Worm (Caenorhabditis elegans) whole organism, young adult: ENCODE results near the gene C55C3.7.

Source experiments
- B0261.1 ChIP-seq: sonication (generic microtip); optimal IDR thresholded peaks from 2 replicates; lab custom pipeline; 2016; ENCODE audit warnings: mild to moderate bottlenecking, missing genetic modification characterization, moderate library complexity, missing compliant biosample characterization
- D2030.7 ChIP-seq: fragments of 200-800 bp; sonication (Bioruptor generic); IDR thresholded peaks from 2 replicates; pipeline ENCODE4 v1.3.6; 2022; ENCODE audit warnings: missing genetic modification reagents, missing genetic modification characterization, missing compliant biosample characterization
- F22D6.2 ChIP-seq: sonication (generic microtip); optimal IDR thresholded peaks from 2 replicates; lab custom pipeline; 2016; ENCODE audit warnings: mild to moderate bottlenecking, missing genetic modification characterization, missing compliant biosample characterization
- F23B12.7 ChIP-seq: sonication (generic microtip); optimal IDR thresholded peaks from 2 replicates; lab custom pipeline; 2017; ENCODE audit warnings: missing genetic modification characterization, mild to moderate bottlenecking, missing compliant biosample characterization, antibody characterized with exemption, moderate library complexity; ENCODE audit not compliant: insufficient read depth
- F33H1.4 ChIP-seq: fragments of 200-800 bp; sonication (Bioruptor generic); IDR thresholded peaks from 2 replicates; pipeline ENCODE4 v1.3.6; 2022; ENCODE audit warnings: missing genetic modification reagents, missing genetic modification characterization, missing compliant biosample characterization
- F49E8.2 ChIP-seq: sonication (generic microtip); optimal IDR thresholded peaks from 3 replicates; lab custom pipeline; 2017; ENCODE audit warnings: missing genetic modification characterization, mild to moderate bottlenecking, missing compliant biosample characterization, antibody characterized with exemption, moderate library complexity; ENCODE audit not compliant: insufficient read depth
- F57A8.1 ChIP-seq: fragments of 200-800 bp; sonication (Bioruptor generic); optimal IDR thresholded peaks from 2 replicates; lab custom pipeline; 2018; ENCODE audit warnings: mild to moderate bottlenecking, missing genetic modification characterization, moderate library complexity, missing compliant biosample characterization
- F57C9.4 ChIP-seq: sonication (generic microtip); optimal IDR thresholded peaks from 2 replicates; lab custom pipeline; 2017; ENCODE audit warnings: mild to moderate bottlenecking, missing genetic modification characterization, missing compliant biosample characterization
- K11D2.4 ChIP-seq: fragments of 200-800 bp; sonication (Bioruptor generic); IDR thresholded peaks from 2 replicates; pipeline ENCODE4 v1.3.6; 2022; ENCODE audit warnings: missing genetic modification reagents, missing genetic modification characterization, missing compliant biosample characterization
- T07F8.4 ChIP-seq: sonication (generic microtip); optimal IDR thresholded peaks from 2 replicates; lab custom pipeline; 2016; ENCODE audit warnings: mild to moderate bottlenecking, missing genetic modification characterization, moderate library complexity, missing compliant biosample characterization
- attf-3 ChIP-seq: fragments of 200-800 bp; sonication (Bioruptor generic); conservative IDR thresholded peaks from 2 replicates; pipeline ENCODE4 v1.3.6; 2022; ENCODE audit warnings: missing genetic modification reagents, missing genetic modification characterization, missing compliant biosample characterization
- attf-6 ChIP-seq: fragments of 200-800 bp; sonication (Bioruptor generic); IDR thresholded peaks from 2 replicates; pipeline ENCODE4 v1.3.6; 2022; ENCODE audit warnings: missing genetic modification reagents, missing genetic modification characterization, missing compliant biosample characterization
- ceh-27 ChIP-seq: fragments of 200-800 bp; sonication (Bioruptor generic); optimal IDR thresholded peaks from 2 replicates; lab custom pipeline; 2018; ENCODE audit warnings: mild to moderate bottlenecking, missing genetic modification characterization, moderate library complexity, missing compliant biosample characterization
- dox-1 ChIP-seq: fragments of 200-800 bp; sonication (Bioruptor generic); IDR thresholded peaks from 2 replicates; pipeline ENCODE4 v1.3.6; 2022; ENCODE audit warnings: missing genetic modification reagents, missing genetic modification characterization, missing compliant biosample characterization
- dpl-1 ChIP-seq: fragments of 150-350 bp; optimal IDR thresholded peaks from 2 replicates; lab custom pipeline; 2014; ENCODE audit warnings: missing biosample characterization, missing genetic modification reagents, missing genetic modification characterization
- efl-1 ChIP-seq: fragments of 150-350 bp; optimal IDR thresholded peaks from 2 replicates; lab custom pipeline; 2014; ENCODE audit warnings: missing biosample characterization, missing genetic modification reagents, missing genetic modification characterization
- egl-18 ChIP-seq: fragments of 200-800 bp; sonication (Bioruptor generic); IDR thresholded peaks from 2 replicates; pipeline ENCODE4 v1.3.6; 2022; ENCODE audit warnings: missing genetic modification reagents, missing genetic modification characterization, missing compliant biosample characterization
- ekl-4 ChIP-seq: fragments of 200-800 bp; sonication (Bioruptor generic); IDR thresholded peaks from 2 replicates; pipeline ENCODE4 v1.3.6; 2022; ENCODE audit warnings: missing genetic modification reagents, missing genetic modification characterization, missing compliant biosample characterization
- ets-4 ChIP-seq: fragments of 200-800 bp; sonication (Bioruptor generic); optimal IDR thresholded peaks from 2 replicates; lab custom pipeline; 2018; ENCODE audit warnings: mild to moderate bottlenecking, missing genetic modification characterization, missing compliant biosample characterization
- him-1 ChIP-seq: sonication (generic microtip); optimal IDR thresholded peaks from 2 replicates; lab custom pipeline; 2016; ENCODE audit warnings: missing genotype, missing genetic modification reagents, missing genetic modification characterization, missing compliant biosample characterization
- hmg-20 ChIP-seq: fragments of 200-800 bp; sonication (Bioruptor generic); IDR thresholded peaks from 2 replicates; pipeline ENCODE4 v1.3.6; 2022; ENCODE audit warnings: missing genetic modification reagents, missing genetic modification characterization, missing compliant biosample characterization
- hrde-1 ChIP-seq: sonication (generic microtip); optimal IDR thresholded peaks from 2 replicates; lab custom pipeline; 2016; ENCODE audit warnings: missing genetic modification characterization, mild to moderate bottlenecking, missing compliant biosample characterization, moderate library complexity, missing genotype, missing genetic modification reagents, borderline replicate concordance
- hsf-1 ChIP-seq: fragments of 200-800 bp; sonication (Bioruptor generic); IDR thresholded peaks from 2 replicates; pipeline ENCODE4 v1.3.6; 2022; ENCODE audit warnings: missing genetic modification reagents, missing genetic modification characterization, missing compliant biosample characterization
- let-526 ChIP-seq: fragments of 200-800 bp; sonication (Bioruptor generic); IDR thresholded peaks from 2 replicates; pipeline ENCODE4 v1.3.6; 2022; ENCODE audit warnings: missing genetic modification reagents, missing genetic modification characterization, missing compliant biosample characterization
- lin-35 ChIP-seq, 3 experiments: fragments of 150-350 bp in 2 of 3; sonication (generic microtip) in 1 of 3; optimal IDR thresholded peaks; 2 replicates each; lab custom pipeline; 2014 to 2018; ENCODE audit warnings: missing biosample characterization in 3 of 3, missing genetic modification characterization in 3 of 3, missing genetic modification reagents in 3 of 3
- lin-40 ChIP-seq: sonication (generic microtip); optimal IDR thresholded peaks from 2 replicates; lab custom pipeline; 2016; ENCODE audit warnings: missing genetic modification characterization, mild to moderate bottlenecking, missing compliant biosample characterization, missing genotype, missing genetic modification reagents
- lin-54 ChIP-seq: fragments of 200-800 bp; sonication (Bioruptor generic); optimal IDR thresholded peaks from 2 replicates; lab custom pipeline; 2018; ENCODE audit warnings: mild to moderate bottlenecking, missing genetic modification characterization, missing compliant biosample characterization
- madf-10 ChIP-seq: sonication (generic microtip); optimal IDR thresholded peaks from 2 replicates; lab custom pipeline; 2016; ENCODE audit warnings: mild to moderate bottlenecking, missing genetic modification characterization, missing compliant biosample characterization
- madf-8 ChIP-seq: fragments of 200-800 bp; sonication (Bioruptor generic); conservative IDR thresholded peaks from 2 replicates; pipeline ENCODE4 v1.3.6; 2022; ENCODE audit warnings: missing genetic modification reagents, missing genetic modification characterization, missing compliant biosample characterization
- mes-4 ChIP-seq: sonication (generic microtip); optimal IDR thresholded peaks from 2 replicates; lab custom pipeline; 2016; ENCODE audit warnings: missing genotype, missing genetic modification characterization, missing compliant biosample characterization
- nfya-1 ChIP-seq: sonication (generic microtip); optimal IDR thresholded peaks from 2 replicates; lab custom pipeline; 2017; ENCODE audit warnings: antibody characterized with exemption, missing compliant biosample characterization, missing genetic modification characterization, borderline replicate concordance; ENCODE audit not compliant: insufficient read depth
- nhr-179 ChIP-seq: sonication (generic microtip); optimal IDR thresholded peaks from 2 replicates; lab custom pipeline; 2016; ENCODE audit warnings: mild to moderate bottlenecking, missing genetic modification characterization, missing compliant biosample characterization
- nhr-27 ChIP-seq: fragments of 200-800 bp; sonication (Bioruptor generic); optimal IDR thresholded peaks from 2 replicates; lab custom pipeline; 2018; ENCODE audit warnings: mild to moderate bottlenecking, missing genetic modification characterization, moderate library complexity, missing compliant biosample characterization
- repo-1 ChIP-seq: sonication (generic microtip); optimal IDR thresholded peaks from 2 replicates; lab custom pipeline; 2017; ENCODE audit warnings: mild to moderate bottlenecking, missing genetic modification characterization, missing compliant biosample characterization
- sdz-38 ChIP-seq: sonication (generic microtip); optimal IDR thresholded peaks from 2 replicates; lab custom pipeline; 2016; ENCODE audit warnings: missing genotype, missing genetic modification characterization, missing compliant biosample characterization
- snpc-4 ChIP-seq, 5 experiments: fragments of 150-350 bp in 1 of 5; sonication (generic microtip) in 4 of 5; optimal IDR thresholded peaks; 2 replicates each; lab custom pipeline; 2014 to 2018; ENCODE audit warnings: missing genetic modification characterization in 5 of 5, missing biosample characterization in 3 of 5, antibody characterized with exemption in 2 of 5, mild to moderate bottlenecking in 2 of 5, missing compliant biosample characterization in 2 of 5, missing genotype in 2 of 5, moderate library complexity in 2 of 5, missing genetic modification reagents in 1 of 5
- tbx-9 ChIP-seq: sonication (generic microtip); optimal IDR thresholded peaks from 2 replicates; lab custom pipeline; 2016; ENCODE audit warnings: borderline replicate concordance, missing genetic modification characterization, inconsistent platforms, missing compliant biosample characterization
- tlf-1 ChIP-seq: fragments of 200-800 bp; sonication (Bioruptor generic); optimal IDR thresholded peaks from 2 replicates; lab custom pipeline; 2018; ENCODE audit warnings: mild to moderate bottlenecking, missing genetic modification characterization, missing compliant biosample characterization
- unc-130 ChIP-seq: sonication (generic microtip); optimal IDR thresholded peaks from 2 replicates; lab custom pipeline; 2016; ENCODE audit warnings: missing genetic modification reagents, missing genetic modification characterization, missing compliant biosample characterization
- ztf-22 ChIP-seq: fragments of 200-800 bp; sonication (Bioruptor generic); optimal IDR thresholded peaks from 2 replicates; lab custom pipeline; 2018; ENCODE audit warnings: mild to moderate bottlenecking, missing genetic modification characterization, moderate library complexity, missing compliant biosample characterization

Gene C55C3.7

ce11 chrIV:5682547-5683234, at the start of gene C55C3.7, which contains the start of gene C55C3.6:
C55C3.7 (minus strand) TSS chrIV:5682647.
C55C3.6 (plus strand) TSS chrIV:5683184.
- TF ChIP-seq F22D6.2 (tag; lab: Kevin White, UChicago) (no peak), attf-6 (GFP tag; lab: Robert Waterston, UW) (no peak), unc-130 (GFP tag; lab: Kevin White, UChicago) (no peak), ceh-27 (GFP tag; lab: Kevin White, UChicago) (no peak), ztf-22 (GFP tag; lab: Kevin White, UChicago) (no peak), lin-40 (no peak), egl-18 (GFP tag; lab: Robert Waterston, UW) (no peak), hmg-20 (no peak), madf-8 (GFP tag; lab: Robert Waterston, UW) (no peak), nhr-179 (no peak), F33H1.4 (GFP tag; lab: Robert Waterston, UW) (no peak), ets-4 (GFP tag; lab: Kevin White, UChicago) (no peak), F57C9.4 (tag; lab: Kevin White, UChicago) (no peak), nfya-1 (no peak), T07F8.4 (tag; lab: Kevin White, UChicago) (no peak), K11D2.4 (GFP tag; lab: Robert Waterston, UW) (no peak), F57A8.1 (GFP tag; lab: Kevin White, UChicago) (no peak)

ce11 chrIV:5731597-5731996, 49.1 kb upstream of the C55C3.7 start, which contains the start of gene H35B03.2:
H35B03.2 (minus strand) TSS chrIV:5731674.
- TF ChIP-seq F23B12.7 (peak; percentile 57), attf-3 (GFP tag; lab: Robert Waterston, UW) (peak; percentile 97), lin-35 (GFP tag; optimal IDR thresholded peaks at IDR 0.05; lab: Kevin White, UChicago) (peak in 2 of 3 experiments; percentile 14 to 92), snpc-4 (GFP tag; optimal IDR thresholded peaks at IDR 0.05; lab: Kevin White, UChicago) (peak; percentile 52), snpc-4 (tag; optimal IDR thresholded peaks at IDR 0.05; lab: Kevin White, UChicago) (peak in 3 of 4 experiments; percentile 80 to 86 (median 83)), efl-1 (GFP tag; lab: Kevin White, UChicago) (peak; percentile 72), lin-54 (peak; percentile 92), dpl-1 (peak; percentile 79), F49E8.2 (no peak), let-526 (GFP tag; lab: Robert Waterston, UW) (no peak), D2030.7 (GFP tag; lab: Robert Waterston, UW) (no peak)
- TF ChIP-seq, all 124 proteins: peak for 7

- no peak for TF ChIP-seq repo-1 (tag; lab: Kevin White, UChicago)
- no peak for TF ChIP-seq him-1 (tag; lab: Kevin White, UChicago)
- TF ChIP-seq mes-4 (tag; lab: Kevin White, UChicago), result no peak
- TF ChIP-seq attf-6 (GFP tag; lab: Robert Waterston, UW), result no peak
- no peak for TF ChIP-seq F22D6.2 (tag; lab: Kevin White, UChicago)
- TF ChIP-seq madf-10 (tag; lab: Kevin White, UChicago), result no peak
- no peak for TF ChIP-seq F57C9.4 (tag; lab: Kevin White, UChicago)
- TF ChIP-seq, all 124 proteins: peak for 0
Measured at ce11 chrIV:5725300-5725699, 42.9 kb upstream of the C55C3.7 start, which contains the start of gene H35B03.1. H35B03.1 (plus strand) TSS chrIV:5725600.

- TF ChIP-seq ekl-4 (GFP tag; lab: Robert Waterston, UW) (no peak), hsf-1 (GFP tag; lab: Robert Waterston, UW) (no peak), hrde-1 (tag; lab: Kevin White, UChicago) (no peak), tlf-1 (GFP tag; lab: Kevin White, UChicago) (no peak), dox-1 (GFP tag; lab: Robert Waterston, UW) (no peak), sdz-38 (tag; lab: Kevin White, UChicago) (no peak), B0261.1 (tag; lab: Kevin White, UChicago) (no peak), nhr-27 (tag; lab: Kevin White, UChicago) (no peak), tbx-9 (tag; lab: Kevin White, UChicago) (no peak)
Measured at ce11 chrIV:5723659-5724058, 41.2 kb upstream of the C55C3.7 start.
